Worm (Caenorhabditis elegans): Measurements from ENCODE around the gene F41B4.1.

ce11 chrX:6835166-6835565 lies 9.5 kb upstream of the F41B4.1 start, which contains the start of gene F41B4.2:
- TF ChIP-seq nhr-76 (tag; optimal IDR thresholded peaks at IDR 0.05) (no peak), ztf-11 (tag; optimal IDR thresholded peaks at IDR 0.05) (no peak), nhr-28 (tag; optimal IDR thresholded peaks at IDR 0.05) (no peak), dve-1 (tag; optimal IDR thresholded peaks at IDR 0.05; ENCODE audit: insufficient read depth) (no peak), lir-3 (tag; optimal IDR thresholded peaks at IDR 0.05) (no peak), hif-1 (tag; optimal IDR thresholded peaks at IDR 0.05) (no peak), lsy-2 (tag; optimal IDR thresholded peaks at IDR 0.05) (no peak), skn-1 (tag; optimal IDR thresholded peaks at IDR 0.05) (no peak), hlh-11 (tag; optimal IDR thresholded peaks at IDR 0.05) (no peak)
